Fruit fly (Drosophila melanogaster) whole organism, embryonic: ENCODE results near the gene Elal.

Experiments
- Atf-2 ChIP-seq: fragments of 200-800 bp; sonication (Bioruptor generic); optimal IDR thresholded peaks from 2 replicates; lab custom pipeline; 2016; ENCODE audit warnings: missing biosample characterization, missing genetic modification characterization
- Atf3 ChIP-seq: fragments of 200-800 bp; sonication (Bioruptor generic); optimal IDR thresholded peaks from 3 replicates; lab custom pipeline; 2016; ENCODE audit warnings: missing biosample characterization, missing genetic modification characterization
- B-H2 ChIP-seq: fragments of 200-800 bp; sonication (Bioruptor generic); optimal IDR thresholded peaks from 2 replicates; lab custom pipeline; 2018; ENCODE audit warnings: missing biosample characterization, mild to moderate bottlenecking, missing genetic modification characterization
- CG10431 ChIP-seq: fragments of 200-800 bp; sonication (Bioruptor generic); optimal IDR thresholded peaks from 3 replicates; lab custom pipeline; 2018; ENCODE audit warnings: missing biosample characterization, mild to moderate bottlenecking, missing genetic modification characterization
- CG10959 ChIP-seq: fragments of 200-800 bp; sonication (Bioruptor generic); IDR thresholded peaks from 2 replicates; pipeline ENCODE4 v1.3.6; 2022; ENCODE audit warnings: missing biosample characterization, missing genetic modification characterization
- CG12391 ChIP-seq: fragments of 200-800 bp; sonication (Bioruptor generic); optimal IDR thresholded peaks from 3 replicates; lab custom pipeline; 2018; ENCODE audit warnings: missing biosample characterization, mild to moderate bottlenecking, missing genetic modification characterization, moderate library complexity
- CG12942 ChIP-seq: fragments of 200-800 bp; sonication (Bioruptor generic); optimal IDR thresholded peaks from 3 replicates; lab custom pipeline; 2016; ENCODE audit warnings: missing biosample characterization, missing genetic modification characterization
- CG14014 ChIP-seq: fragments of 200-800 bp; sonication (Bioruptor generic); IDR thresholded peaks from 2 replicates; pipeline ENCODE4 v1.3.6; 2022; ENCODE audit warnings: missing biosample characterization, missing genetic modification characterization
- CG1602 ChIP-seq: fragments of 200-800 bp; sonication (Bioruptor generic); optimal IDR thresholded peaks from 3 replicates; lab custom pipeline; 2016; ENCODE audit warnings: missing biosample characterization, missing genetic modification characterization
- CG17359 ChIP-seq: fragments of 200-800 bp; sonication (Bioruptor generic); optimal IDR thresholded peaks from 3 replicates; lab custom pipeline; 2018; ENCODE audit warnings: missing biosample characterization, mild to moderate bottlenecking, missing genetic modification characterization, moderate library complexity
- CG3065 ChIP-seq: fragments of 200-800 bp; sonication (Bioruptor generic); optimal IDR thresholded peaks from 2 replicates; lab custom pipeline; 2016; ENCODE audit warnings: missing biosample characterization, missing genetic modification characterization
- CG3163 ChIP-seq: fragments of 200-800 bp; sonication (Bioruptor generic); optimal IDR thresholded peaks from 3 replicates; lab custom pipeline; 2016; ENCODE audit warnings: missing biosample characterization, missing genetic modification characterization
- CG42726 ChIP-seq: fragments of 200-800 bp; sonication (Bioruptor generic); IDR thresholded peaks from 2 replicates; pipeline ENCODE4 v1.3.6; 2022; ENCODE audit warnings: missing biosample characterization, missing genetic modification characterization; ENCODE audit not compliant: partially characterized antibody
- CG4730 ChIP-seq: fragments of 200-800 bp; sonication (Bioruptor generic); IDR thresholded peaks from 2 replicates; pipeline ENCODE4 v1.3.6; 2022; ENCODE audit warnings: missing biosample characterization, missing genetic modification characterization
- CG6813 ChIP-seq: fragments of 200-800 bp; sonication (Bioruptor generic); optimal IDR thresholded peaks from 2 replicates; lab custom pipeline; 2017; ENCODE audit warnings: missing biosample characterization, missing genetic modification characterization, mild to moderate bottlenecking, moderate library complexity, missing genetic modification reagents
- CG7987 ChIP-seq: fragments of 200-800 bp; sonication (Bioruptor generic); optimal IDR thresholded peaks from 2 replicates; lab custom pipeline; 2018; ENCODE audit warnings: missing biosample characterization, mild to moderate bottlenecking, missing genetic modification characterization, moderate library complexity
- CG8924 ChIP-seq: fragments of 200-800 bp; optimal IDR thresholded peaks from 3 replicates; lab custom pipeline; 2019; ENCODE audit warnings: missing biosample characterization, mild to moderate bottlenecking, missing genetic modification characterization, moderate library complexity
- CG9797 ChIP-seq: fragments of 200-800 bp; sonication (Bioruptor generic); optimal IDR thresholded peaks from 3 replicates; lab custom pipeline; 2018; ENCODE audit warnings: missing biosample characterization, mild to moderate bottlenecking, missing genetic modification characterization
- Dek ChIP-seq: fragments of 200-800 bp; sonication (Bioruptor generic); optimal IDR thresholded peaks from 3 replicates; lab custom pipeline; 2019; ENCODE audit warnings: missing biosample characterization, mild to moderate bottlenecking, missing genetic modification characterization, moderate library complexity
- Elba2 ChIP-seq: fragments of 200-800 bp; sonication (Bioruptor generic); optimal IDR thresholded peaks from 3 replicates; lab custom pipeline; 2016; ENCODE audit warnings: missing biosample characterization, missing genetic modification characterization
- HLH4C ChIP-seq: fragments of 200-800 bp; sonication (Bioruptor generic); IDR thresholded peaks from 3 replicates; pipeline ENCODE4 v1.3.6; 2022; ENCODE audit warnings: missing biosample characterization, missing genetic modification characterization; ENCODE audit not compliant: partially characterized antibody
- Hmx ChIP-seq: fragments of 200-800 bp; sonication (Bioruptor generic); optimal IDR thresholded peaks from 2 replicates; lab custom pipeline; 2016; ENCODE audit warnings: missing biosample characterization, missing genetic modification characterization
- MTF-1 ChIP-seq: fragments of 200-800 bp; sonication (Bioruptor generic); optimal IDR thresholded peaks from 2 replicates; lab custom pipeline; 2018; ENCODE audit warnings: missing biosample characterization, mild to moderate bottlenecking, missing genetic modification characterization, borderline replicate concordance
- Nf-YB ChIP-seq: fragments of 200-800 bp; sonication (Bioruptor generic); optimal IDR thresholded peaks from 3 replicates; lab custom pipeline; 2019; ENCODE audit warnings: missing biosample characterization, mild to moderate bottlenecking, missing genetic modification characterization, moderate library complexity
- NfI ChIP-seq: fragments of 200-800 bp; sonication (Bioruptor generic); optimal IDR thresholded peaks from 3 replicates; lab custom pipeline; 2018; ENCODE audit warnings: missing biosample characterization, mild to moderate bottlenecking, missing genetic modification characterization, moderate library complexity
- Pdp1 ChIP-seq, 2 experiments: fragments of 200-800 bp; sonication (Bioruptor generic); optimal IDR thresholded peaks; 3 replicates each; lab custom pipeline; 2016; ENCODE audit warnings: missing biosample characterization in 2 of 2, missing genetic modification characterization in 2 of 2, mild to moderate bottlenecking in 1 of 2, moderate library complexity in 1 of 2
- Sin3A ChIP-seq: fragments of >200 bp; optimal IDR thresholded peaks from 2 replicates; lab custom pipeline; 2018
- ash1 ChIP-seq: fragments of 200-800 bp; sonication (Bioruptor generic); optimal IDR thresholded peaks from 2 replicates; lab custom pipeline; 2018; ENCODE audit warnings: missing biosample characterization, mild to moderate bottlenecking, missing genetic modification characterization
- bowl ChIP-seq: fragments of 200-800 bp; sonication (Bioruptor generic); IDR thresholded peaks from 2 replicates; pipeline ENCODE4 v1.3.6; 2022; ENCODE audit warnings: missing biosample characterization, missing genetic modification characterization
- crp ChIP-seq, 2 experiments: fragments of 200-800 bp; sonication (Bioruptor generic); optimal IDR thresholded peaks; 2 replicates in 1 of 2; 3 replicates in 1 of 2; lab custom pipeline; 2017; ENCODE audit warnings: missing biosample characterization in 2 of 2, missing genetic modification characterization in 2 of 2, mild to moderate bottlenecking in 1 of 2, moderate library complexity in 1 of 2
- cwo ChIP-seq: fragments of 200-800 bp; sonication (Bioruptor generic); optimal IDR thresholded peaks from 3 replicates; lab custom pipeline; 2017; ENCODE audit warnings: missing biosample characterization, missing genetic modification characterization, mild to moderate bottlenecking, moderate library complexity, missing genetic modification reagents
- fd102C ChIP-seq: fragments of 200-800 bp; sonication (Bioruptor generic); optimal IDR thresholded peaks from 2 replicates; lab custom pipeline; 2018; ENCODE audit warnings: missing biosample characterization, mild to moderate bottlenecking, missing genetic modification characterization, moderate library complexity
- gem ChIP-seq: fragments of 200-800 bp; sonication (Bioruptor generic); optimal IDR thresholded peaks from 2 replicates; lab custom pipeline; 2019; ENCODE audit warnings: missing biosample characterization, mild to moderate bottlenecking, missing genetic modification characterization, moderate library complexity
- gt ChIP-seq: fragments of 200-800 bp; sonication (Bioruptor generic); IDR thresholded peaks from 2 replicates; pipeline ENCODE4 v1.3.6; 2022; ENCODE audit warnings: missing biosample characterization, missing genetic modification characterization
- kay ChIP-seq: fragments of 200-800 bp; sonication (Bioruptor generic); optimal IDR thresholded peaks from 2 replicates; lab custom pipeline; 2016; ENCODE audit warnings: missing biosample characterization, missing genetic modification characterization
- klu ChIP-seq: fragments of 200-800 bp; sonication (Bioruptor generic); IDR thresholded peaks from 2 replicates; pipeline ENCODE4 v1.3.6; 2022; ENCODE audit warnings: missing biosample characterization, missing genetic modification characterization
- lola ChIP-seq, 3 experiments: fragments of >200 bp in 2 of 3; fragments of 200-800 bp in 1 of 3; sonication (Bioruptor generic) in 1 of 3; optimal IDR thresholded peaks; 2 replicates each; lab custom pipeline; 2017 to 2019; ENCODE audit warnings: missing biosample characterization in 3 of 3, missing genetic modification characterization in 3 of 3, mild to moderate bottlenecking in 1 of 3, moderate library complexity in 1 of 3
- luna ChIP-seq: fragments of 200-800 bp; sonication (Bioruptor generic); optimal IDR thresholded peaks from 2 replicates; lab custom pipeline; 2016; ENCODE audit warnings: missing biosample characterization, missing genetic modification characterization
- mirr ChIP-seq: fragments of 200-800 bp; sonication (Bioruptor generic); optimal IDR thresholded peaks from 3 replicates; lab custom pipeline; 2018; ENCODE audit warnings: missing biosample characterization, mild to moderate bottlenecking, missing genetic modification characterization
- nmo ChIP-seq: fragments of 200-800 bp; sonication (Bioruptor generic); optimal IDR thresholded peaks from 2 replicates; lab custom pipeline; 2018; ENCODE audit warnings: missing biosample characterization, mild to moderate bottlenecking, missing genetic modification characterization, moderate library complexity
- otp ChIP-seq: fragments of 200-800 bp; sonication (Bioruptor generic); IDR thresholded peaks from 3 replicates; pipeline ENCODE4, ENCODE4 v1.3.6; 2022; ENCODE audit warnings: missing biosample characterization, missing genetic modification characterization
- pho ChIP-seq: fragments of 200-800 bp; sonication (Bioruptor generic); optimal IDR thresholded peaks from 2 replicates; lab custom pipeline; 2016; ENCODE audit warnings: missing biosample characterization, missing genetic modification characterization
- pros ChIP-seq: fragments of 200-800 bp; sonication (Bioruptor generic); optimal IDR thresholded peaks from 3 replicates; lab custom pipeline; 2019; ENCODE audit warnings: missing biosample characterization, mild to moderate bottlenecking, missing genetic modification characterization, moderate library complexity
- sob ChIP-seq: fragments of 200-800 bp; sonication (Bioruptor generic); IDR thresholded peaks from 2 replicates; pipeline ENCODE4 v1.3.6; 2022; ENCODE audit warnings: missing biosample characterization, missing genetic modification characterization
- stc ChIP-seq: fragments of 200-800 bp; sonication (Bioruptor generic); IDR thresholded peaks from 2 replicates; pipeline ENCODE4 v1.3.6; 2022; ENCODE audit warnings: missing biosample characterization, missing genetic modification characterization
- tap ChIP-seq: fragments of 200-800 bp; optimal IDR thresholded peaks from 3 replicates; lab custom pipeline; 2019; ENCODE audit warnings: missing biosample characterization, mild to moderate bottlenecking, missing genetic modification characterization, moderate library complexity
- tll ChIP-seq, 2 experiments: fragments of 200-800 bp in 1 of 2; fragments of >200 bp in 1 of 2; sonication (Bioruptor generic) in 1 of 2; optimal IDR thresholded peaks; 2 replicates each; lab custom pipeline; 2017 to 2019; ENCODE audit warnings: missing biosample characterization in 2 of 2, missing genetic modification characterization in 2 of 2, mild to moderate bottlenecking in 1 of 2, moderate library complexity in 1 of 2
- tx ChIP-seq: fragments of 200-800 bp; sonication (Bioruptor generic); optimal IDR thresholded peaks from 2 replicates; lab custom pipeline; 2016; ENCODE audit warnings: missing biosample characterization, missing genetic modification characterization
- zf30C ChIP-seq: fragments of 200-800 bp; sonication (Bioruptor generic); optimal IDR thresholded peaks from 3 replicates; lab custom pipeline; 2018; ENCODE audit warnings: missing biosample characterization, mild to moderate bottlenecking, missing genetic modification characterization

The Elal gene

DNA sequence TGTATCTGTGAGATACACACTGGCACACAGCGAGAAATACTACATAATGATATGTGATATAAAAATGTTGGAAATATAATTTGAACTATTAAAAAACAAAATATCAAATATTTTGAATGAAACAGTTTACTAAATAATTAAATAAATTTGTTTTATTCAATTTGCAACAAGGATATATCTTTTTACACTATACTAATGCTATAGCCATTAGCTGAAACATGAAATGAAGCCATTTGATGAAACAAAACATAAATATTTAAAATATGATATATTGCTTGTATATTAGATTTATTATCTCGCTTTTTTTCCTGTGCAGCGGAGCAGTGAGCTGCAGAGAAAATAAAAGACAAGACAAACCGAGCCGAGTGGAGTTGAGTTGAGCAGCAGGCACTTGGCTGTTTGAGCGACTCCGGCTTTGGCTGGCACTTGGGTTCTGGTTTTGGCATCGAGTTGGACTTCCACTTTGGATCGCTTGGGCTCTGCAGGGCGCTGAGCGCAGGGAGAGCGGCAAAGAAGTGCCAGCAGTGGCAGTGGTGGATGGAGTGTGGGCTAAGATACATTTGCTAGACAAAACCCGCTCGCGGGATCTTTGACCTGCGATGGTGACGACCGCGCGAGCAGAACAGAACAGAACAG lies 28.3 kb downstream of the Elal start (continued):
- no peak for TF ChIP-seq fd102C (GFP tag; lab: Kevin White, UChicago)
- peak; percentile 58 for TF ChIP-seq CG6813
- TF ChIP-seq Pdp1 (GFP tag; optimal IDR thresholded peaks at IDR 0.05; lab: Kevin White, UChicago) = peak in 1 of 2 experiments; percentile 5
- peak; percentile 81 for TF ChIP-seq tap
- TF ChIP-seq CG9797 = no peak
- TF ChIP-seq CG14014 (GFP tag; lab: Robert Waterston, UW) = peak; percentile 20; the same call in 1 of the 2 replicates
- TF ChIP-seq tx (GFP tag; lab: Kevin White, UChicago) = no peak
- peak; percentile 68 for TF ChIP-seq kay (GFP tag; lab: Kevin White, UChicago)
- peak; percentile 64 for TF ChIP-seq CG4730
- peak; percentile 95 for TF ChIP-seq nmo (GFP tag; lab: Kevin White, UChicago)
- peak; percentile 52 for TF ChIP-seq CG12942
- peak; percentile 85 for TF ChIP-seq zf30C (GFP tag; lab: Kevin White, UChicago)
- no peak for TF ChIP-seq Elba2
- no peak for TF ChIP-seq luna
- TF ChIP-seq Atf-2 (GFP tag; lab: Kevin White, UChicago) = no peak
- peak; percentile 60; the same call in 1 of the 2 replicates for TF ChIP-seq klu (GFP tag; lab: Robert Waterston, UW)
- TF ChIP-seq CG17359 (tag; lab: Kevin White, UChicago) = peak; percentile 85
- TF ChIP-seq gt (GFP tag; lab: Robert Waterston, UW) = no peak
- TF ChIP-seq bowl = 0 out of 2 replicates have a peak, but pooled peaks have one; percentile 14
- peak; percentile 47 for TF ChIP-seq pros (GFP tag; lab: Kevin White, UChicago)
- no peak for TF ChIP-seq B-H2
- peak; percentile 60 for TF ChIP-seq CG1602 (GFP tag; lab: Kevin White, UChicago)
- TF ChIP-seq ash1 (GFP tag; lab: Kevin White, UChicago) = no peak
- peak; percentile 45 for TF ChIP-seq CG10431 (GFP tag; lab: Kevin White, UChicago)
- TF ChIP-seq CG3065 = no peak
- no peak for TF ChIP-seq HLH4C (GFP tag; lab: Robert Waterston, UW)
- TF ChIP-seq Hmx = no peak
- peak; percentile 40 for TF ChIP-seq NfI (GFP tag; lab: Kevin White, UChicago)
- TF ChIP-seq MTF-1 (GFP tag; lab: Kevin White, UChicago) = peak; percentile 40
- TF ChIP-seq cwo (GFP tag; lab: Kevin White, UChicago) = peak; percentile 73
- no peak for TF ChIP-seq Dek
- no peak for TF ChIP-seq Atf3 (GFP tag; lab: Kevin White, UChicago)
- TF ChIP-seq sob (GFP tag; lab: Robert Waterston, UW) = peak; percentile 37; the same call in 1 of the 2 replicates
- TF ChIP-seq pho (GFP tag; lab: Kevin White, UChicago) = no peak
- peak in 1 of 2 experiments; percentile 21 for TF ChIP-seq tll (GFP tag; optimal IDR thresholded peaks at IDR 0.05; lab: Kevin White, UChicago)
- TF ChIP-seq otp (GFP tag; lab: Robert Waterston, UW) = no peak
- no peak for TF ChIP-seq Sin3A
- TF ChIP-seq CG7987 (GFP tag; lab: Kevin White, UChicago) = peak; percentile 36
- TF ChIP-seq CG3163 (GFP tag; lab: Kevin White, UChicago) = no peak
- TF ChIP-seq lola (GFP tag; optimal IDR thresholded peaks at IDR 0.05; lab: Kevin White, UChicago) = peak in 1 of 3 experiments; percentile 92
- TF ChIP-seq mirr = no peak
- TF ChIP-seq CG8924 (tag; lab: Kevin White, UChicago) = peak; percentile 94
- peak; percentile 94 for TF ChIP-seq gem (tag; lab: Kevin White, UChicago)
- TF ChIP-seq CG12391 (tag; lab: Kevin White, UChicago) = peak; percentile 87
- peak; percentile 71 for TF ChIP-seq Nf-YB (GFP tag; lab: Kevin White, UChicago)
- TF ChIP-seq CG10959 (GFP tag; lab: Robert Waterston, UW) = no peak
- TF ChIP-seq crp (GFP tag; optimal IDR thresholded peaks at IDR 0.05; lab: Kevin White, UChicago) = peak in 1 of 2 experiments; percentile 18
- no peak for TF ChIP-seq CG42726 (GFP tag; lab: Robert Waterston, UW)
- TF ChIP-seq stc (GFP tag; lab: Robert Waterston, UW) = no peak; the same call in 1 of the 2 replicates
